Worm (Caenorhabditis elegans) whole organism, early embryonic: ENCODE measurements around the gene T28C6.7.

Experiments used
- B0310.2 ChIP-seq: sonication (generic microtip); optimal IDR thresholded peaks from 2 replicates; lab custom pipeline; 2016; ENCODE audit warnings: mild to moderate bottlenecking, missing genetic modification characterization, missing compliant biosample characterization
- F13C5.2 ChIP-seq: sonication (generic microtip); optimal IDR thresholded peaks from 2 replicates; lab custom pipeline; 2017; ENCODE audit warnings: mild to moderate bottlenecking, missing genetic modification characterization, inconsistent platforms, missing compliant biosample characterization
- ama-1 ChIP-seq: fragments of 150-350 bp; optimal IDR thresholded peaks from 2 replicates; lab custom pipeline; 2014
- ets-7 ChIP-seq: sonication (generic microtip); optimal IDR thresholded peaks from 2 replicates; lab custom pipeline; 2016; ENCODE audit warnings: missing genotype, missing genetic modification characterization, missing compliant biosample characterization
- flt-1 ChIP-seq: fragments of 200-800 bp; sonication (Bioruptor generic); IDR thresholded peaks from 2 replicates; pipeline ENCODE4 v1.3.6; 2022; ENCODE audit warnings: missing genetic modification characterization, missing compliant biosample characterization
- sea-1 ChIP-seq: fragments of 200-800 bp; sonication (Bioruptor generic); conservative IDR thresholded peaks from 2 replicates; pipeline ENCODE4 v1.3.6; 2022; ENCODE audit warnings: missing genetic modification characterization, missing compliant biosample characterization

- TF ChIP-seq ama-1 (lab: Kevin White, UChicago) (no peak), F13C5.2 (no peak), sea-1 (GFP tag; lab: Robert Waterston, UW) (no peak), B0310.2 (tag; lab: Kevin White, UChicago) (no peak), ets-7 (tag; lab: Kevin White, UChicago) (no peak), flt-1 (no peak)
Observed at ce11 chrIV:8848983-8849382, 21.4 kb downstream of the T28C6.7 start.
